Worm (Caenorhabditis elegans) whole organism, L1 larva: ENCODE measurements around the gene K07H8.8.
A peak's percentile ranks its signal among the peaks of the same experiment; 100 is the strongest.

Source experiments
- C04F5.9 ChIP-seq: sonication (generic microtip); optimal IDR thresholded peaks from 2 replicates; lab custom pipeline; 2016; ENCODE audit warnings: missing genetic modification characterization, missing compliant biosample characterization
- C16A3.4 ChIP-seq: fragments of 150-350 bp; optimal IDR thresholded peaks from 2 replicates; lab custom pipeline; 2014; ENCODE audit warnings: missing biosample characterization, missing genetic modification characterization
- F16B12.6 ChIP-seq: fragments of 150-350 bp; optimal IDR thresholded peaks from 2 replicates; lab custom pipeline; 2014; ENCODE audit warnings: missing biosample characterization, missing genetic modification characterization
- Y116A8C.19 ChIP-seq: sonication (generic microtip); optimal IDR thresholded peaks from 2 replicates; lab custom pipeline; 2016; ENCODE audit warnings: missing compliant biosample characterization, missing genetic modification characterization, borderline replicate concordance
- aha-1 ChIP-seq: fragments of 150-350 bp; optimal IDR thresholded peaks from 2 replicates; lab custom pipeline; 2014; ENCODE audit warnings: missing biosample characterization, missing genetic modification characterization
- alr-1 ChIP-seq: fragments of 200-800 bp; sonication (Bioruptor generic); optimal IDR thresholded peaks from 2 replicates; lab custom pipeline; 2018; ENCODE audit warnings: borderline replicate concordance, mild to moderate bottlenecking, missing genetic modification characterization, missing compliant biosample characterization
- ceh-8 ChIP-seq: fragments of 200-800 bp; sonication (Bioruptor generic); optimal IDR thresholded peaks from 2 replicates; lab custom pipeline; 2018; ENCODE audit warnings: mild to moderate bottlenecking, missing genetic modification characterization, moderate library complexity, missing compliant biosample characterization
- ceh-88 ChIP-seq: fragments of 200-800 bp; sonication (Bioruptor generic); IDR thresholded peaks from 2 replicates; pipeline ENCODE4 v1.3.6; 2022; ENCODE audit warnings: missing genetic modification characterization, missing compliant biosample characterization
- ces-1 ChIP-seq: fragments of 150-350 bp; optimal IDR thresholded peaks from 2 replicates; lab custom pipeline; 2014; ENCODE audit warnings: missing biosample characterization, missing genetic modification reagents, missing genetic modification characterization
- dpl-1 ChIP-seq, 3 experiments: fragments of 150-350 bp in 2 of 3; sonication (generic microtip) in 1 of 3; optimal IDR thresholded peaks; 2 replicates each; lab custom pipeline; 2014 to 2017; ENCODE audit warnings: missing biosample characterization in 3 of 3, missing genetic modification characterization in 3 of 3, missing genetic modification reagents in 3 of 3
- efl-1 ChIP-seq, 4 experiments: fragments of 150-350 bp; optimal IDR thresholded peaks in 3 of 4; peaks in 1 of 4; 1 replicate in 1 of 4; 2 replicates in 3 of 4; lab custom pipeline; 2014; ENCODE audit warnings: missing biosample characterization in 2 of 4, missing genetic modification characterization in 2 of 4, missing genetic modification reagents in 2 of 4
- egl-13 ChIP-seq: sonication (generic microtip); optimal IDR thresholded peaks from 2 replicates; lab custom pipeline; 2016; ENCODE audit warnings: missing genotype, missing genetic modification reagents, missing genetic modification characterization, missing compliant biosample characterization
- fkh-8 ChIP-seq: sonication (generic microtip); optimal IDR thresholded peaks from 2 replicates; lab custom pipeline; 2016; ENCODE audit warnings: mild to moderate bottlenecking, missing genetic modification characterization, missing compliant biosample characterization
- lin-15B ChIP-seq: fragments of 150-350 bp; sonication (generic microtip); optimal IDR thresholded peaks from 3 replicates; lab custom pipeline; 2014; ENCODE audit warnings: missing biosample characterization, missing genetic modification characterization
- mab-9 ChIP-seq: fragments of 200-800 bp; sonication (Bioruptor generic); IDR thresholded peaks from 2 replicates; pipeline ENCODE4 v1.3.6; 2022; ENCODE audit warnings: missing genetic modification reagents, missing genetic modification characterization, missing compliant biosample characterization
- mef-2 ChIP-seq: fragments of 150-350 bp; optimal IDR thresholded peaks from 2 replicates; lab custom pipeline; 2014; ENCODE audit warnings: missing biosample characterization, missing genetic modification characterization
- nhr-11 ChIP-seq: fragments of 150-350 bp; optimal IDR thresholded peaks from 2 replicates; lab custom pipeline; 2014; ENCODE audit warnings: missing biosample characterization, missing genetic modification characterization
- nhr-19 ChIP-seq: fragments of 200-800 bp; sonication (Bioruptor generic); conservative IDR thresholded peaks from 2 replicates; pipeline ENCODE4 v1.3.6; 2022; ENCODE audit warnings: missing genetic modification characterization, missing compliant biosample characterization
- nhr-20 ChIP-seq: sonication (generic microtip); optimal IDR thresholded peaks from 2 replicates; lab custom pipeline; 2016; ENCODE audit warnings: mild to moderate bottlenecking, missing genetic modification characterization, missing compliant biosample characterization
- nhr-47 ChIP-seq: sonication (generic microtip); optimal IDR thresholded peaks from 2 replicates; lab custom pipeline; 2016; ENCODE audit warnings: mild to moderate bottlenecking, missing genetic modification characterization, moderate library complexity, missing compliant biosample characterization
- nhr-84 ChIP-seq: sonication (generic microtip); optimal IDR thresholded peaks from 2 replicates; lab custom pipeline; 2017; ENCODE audit warnings: missing biosample characterization, missing genetic modification characterization
- nhr-85 ChIP-seq: sonication (generic microtip); peaks from one replicate; lab custom pipeline; 2016; ENCODE audit warnings: missing genetic modification characterization, inconsistent platforms, missing compliant biosample characterization
- pqm-1 ChIP-seq: sonication (generic microtip); optimal IDR thresholded peaks from 3 replicates; lab custom pipeline; 2017; ENCODE audit warnings: missing biosample characterization, missing genetic modification characterization
- rnt-1 ChIP-seq: sonication (generic microtip); optimal IDR thresholded peaks from 2 replicates; lab custom pipeline; 2016; ENCODE audit warnings: mild to moderate bottlenecking, missing genetic modification characterization, moderate library complexity, missing compliant biosample characterization
- tbx-2 ChIP-seq: sonication (generic microtip); optimal IDR thresholded peaks from 2 replicates; lab custom pipeline; 2016; ENCODE audit warnings: missing genetic modification characterization, missing compliant biosample characterization
- unc-130 ChIP-seq: fragments of 150-350 bp; optimal IDR thresholded peaks from 2 replicates; lab custom pipeline; 2017; ENCODE audit warnings: missing biosample characterization, missing genetic modification characterization, inconsistent platforms
- unc-30 ChIP-seq: sonication (generic microtip); optimal IDR thresholded peaks from 2 replicates; lab custom pipeline; 2017; ENCODE audit warnings: missing biosample characterization, missing genetic modification characterization
- unc-86 ChIP-seq: sonication (generic microtip); optimal IDR thresholded peaks from 2 replicates; lab custom pipeline; 2016; ENCODE audit warnings: missing genetic modification characterization, missing compliant biosample characterization
- unc-98 ChIP-seq: fragments of 200-800 bp; sonication (Bioruptor generic); IDR thresholded peaks from 2 replicates; pipeline ENCODE4 v1.3.6; 2022; ENCODE audit warnings: missing genetic modification characterization, missing compliant biosample characterization
- ztf-11 ChIP-seq, 2 experiments: sonication (generic microtip); optimal IDR thresholded peaks; 2 replicates each; lab custom pipeline; 2016 to 2017; ENCODE audit warnings: missing genetic modification characterization in 2 of 2, missing biosample characterization in 1 of 2, missing compliant biosample characterization in 1 of 2
- ztf-4 ChIP-seq: fragments of 150-350 bp; optimal IDR thresholded peaks from 2 replicates; lab custom pipeline; 2014; ENCODE audit warnings: missing biosample characterization, missing genetic modification characterization

Gene K07H8.8

ce11 chrIV:8300468-8300867 is 32.3 kb upstream of the K07H8.8 start, which contains the start of gene F35H10.5:
F35H10.5 (plus strand) TSS chrIV:8300768.
- TF ChIP-seq efl-1 (optimal IDR thresholded peaks at IDR 0.05; lab: Kevin White, UChicago) (no peak), efl-1 (GFP tag; optimal IDR thresholded peaks at IDR 0.05 in 1 of 2; lab: Kevin White, UChicago) (peak in 1 of 2 experiments; percentile 73), C16A3.4 (tag; lab: Kevin White, UChicago) (no peak)

- TF ChIP-seq unc-86 (tag; lab: Kevin White, UChicago) (no peak), unc-30 (tag; lab: Kevin White, UChicago) (no peak), rnt-1 (no peak), ztf-4 (tag; lab: Kevin White, UChicago) (no peak), F16B12.6 (no peak), unc-98 (GFP tag; lab: Robert Waterston, UW) (no peak)
Observed at ce11 chrIV:8299636-8300035, 31.4 kb upstream of the K07H8.8 start, which contains the start of gene F35H10.6. F35H10.6 (plus strand) TSS chrIV:8299936.

ce11 chrIV:8297192-8297591 is 29.0 kb upstream of the K07H8.8 start, which contains the start of gene nprl-3:
nprl-3 (plus strand) TSS chrIV:8297492.
- TF ChIP-seq nhr-19 (GFP tag; lab: Robert Waterston, UW): no peak
- no peak for TF ChIP-seq C04F5.9
- TF ChIP-seq dpl-1 (GFP tag; optimal IDR thresholded peaks at IDR 0.05; lab: Kevin White, UChicago): no peak
- TF ChIP-seq nhr-20 (tag; lab: Kevin White, UChicago): no peak
- no peak for TF ChIP-seq rnt-1
- TF ChIP-seq nhr-85: no peak
- no peak for TF ChIP-seq egl-13 (tag; lab: Kevin White, UChicago)
- TF ChIP-seq ces-1 (GFP tag; lab: Kevin White, UChicago): no peak
- no peak for TF ChIP-seq Y116A8C.19 (tag; lab: Kevin White, UChicago)
- TF ChIP-seq unc-130 (tag; lab: Kevin White, UChicago): no peak

DNA sequence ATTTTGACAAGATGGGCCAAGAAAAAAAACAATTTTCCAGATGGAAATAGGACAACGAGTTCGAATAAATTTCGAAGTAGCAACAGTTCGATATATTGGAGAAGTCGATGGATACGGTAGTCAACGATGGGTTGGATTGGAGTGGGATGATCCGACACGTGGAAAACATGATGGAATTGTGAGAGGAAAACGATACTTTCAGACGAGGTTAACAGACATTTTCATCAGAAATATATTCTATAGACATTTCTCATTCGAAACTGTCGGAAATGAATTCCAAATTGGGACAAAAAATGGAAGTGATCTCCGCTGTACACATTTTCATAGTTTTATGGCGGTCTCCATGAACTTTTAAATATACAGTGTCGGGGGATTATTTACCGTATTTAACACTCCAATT is 26.4 kb upstream of the K07H8.8 start, which contains the start of gene tbce-1:
TSS of gene tbce-1 (plus strand) at position 41 of the 400 bp plus-strand sequence.
- no peak for TF ChIP-seq lin-15B (tag; lab: Kevin White, UChicago)
- no peak for TF ChIP-seq efl-1 (optimal IDR thresholded peaks at IDR 0.05; lab: Kevin White, UChicago)
- TF ChIP-seq efl-1 (GFP tag; optimal IDR thresholded peaks at IDR 0.05 in 1 of 2; lab: Kevin White, UChicago): peak in 1 of 2 experiments; percentile 92
- TF ChIP-seq, all 84 proteins: peak for 1

DNA sequence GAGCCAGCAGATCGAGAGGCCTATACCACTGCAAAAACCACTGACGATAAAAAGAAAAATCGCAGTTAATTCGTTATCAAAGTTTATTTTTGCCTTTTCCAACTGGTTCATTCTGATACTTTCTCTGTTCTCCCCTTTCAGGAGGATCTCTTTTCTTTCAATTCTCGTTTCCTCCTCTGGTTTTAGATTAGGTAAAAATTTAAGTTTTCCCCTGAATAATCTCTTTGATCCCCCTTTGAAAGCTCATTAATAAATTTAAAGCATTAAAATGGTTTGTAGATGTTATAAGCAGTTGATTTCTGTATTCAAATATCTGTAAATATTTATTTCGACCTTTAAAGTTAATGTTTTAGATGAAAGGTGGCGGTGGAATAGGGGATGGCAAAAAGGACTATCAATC is 23.0 kb upstream of the K07H8.8 start, which contains the start of gene K07H8.2:
TSS of gene K07H8.2 (plus strand) at position 301 of the 400 bp plus-strand sequence.
- TF ChIP-seq F16B12.6 (no peak), ceh-8 (GFP tag; lab: Kevin White, UChicago) (no peak), ztf-11 (tag; optimal IDR thresholded peaks at IDR 0.05; lab: Kevin White, UChicago) (no peak), tbx-2 (tag; lab: Kevin White, UChicago) (no peak), ceh-88 (GFP tag; lab: Robert Waterston, UW) (no peak), rnt-1 (no peak), nhr-47 (no peak), aha-1 (tag; lab: Kevin White, UChicago) (no peak), nhr-11 (tag; lab: Kevin White, UChicago) (no peak), alr-1 (tag; lab: Kevin White, UChicago) (no peak), fkh-8 (no peak), nhr-84 (no peak), mef-2 (tag; lab: Kevin White, UChicago) (no peak), pqm-1 (no peak), mab-9 (GFP tag; lab: Robert Waterston, UW) (no peak)
